Worm (Caenorhabditis elegans): Measurements from ENCODE around the gene F26G1.3.

ce11 chrII:4773891-4774432, 15.4 kb downstream of the F26G1.3 start, which contains the start of the genes F26G1.9 and F26G1.10:
- TF ChIP-seq tbx-2 (tag; optimal IDR thresholded peaks at IDR 0.05) = no peak
- no peak for TF ChIP-seq daf-12 (tag; optimal IDR thresholded peaks at IDR 0.05)
- TF ChIP-seq ceh-82 (tag; optimal IDR thresholded peaks at IDR 0.05) = no peak
- TF ChIP-seq skn-1 (tag; optimal IDR thresholded peaks at IDR 0.05) = no peak
- TF ChIP-seq nhr-237 (tag; optimal IDR thresholded peaks at IDR 0.05) = no peak
- TF ChIP-seq aly-2 (tag; optimal IDR thresholded peaks at IDR 0.05) = no peak
- TF ChIP-seq mdl-1 (tag; optimal IDR thresholded peaks at IDR 0.05) = no peak
- no peak for TF ChIP-seq hmg-11 (tag; optimal IDR thresholded peaks at IDR 0.05)
- no peak for TF ChIP-seq nhr-12 (tag; optimal IDR thresholded peaks at IDR 0.05)
- TF ChIP-seq fos-1 (tag; optimal IDR thresholded peaks at IDR 0.05) = no peak
- TF ChIP-seq snpc-4 (tag; optimal IDR thresholded peaks at IDR 0.05) = no peak
